Worm (Caenorhabditis elegans): ENCODE data around the gene F58E2.4.

DNA sequence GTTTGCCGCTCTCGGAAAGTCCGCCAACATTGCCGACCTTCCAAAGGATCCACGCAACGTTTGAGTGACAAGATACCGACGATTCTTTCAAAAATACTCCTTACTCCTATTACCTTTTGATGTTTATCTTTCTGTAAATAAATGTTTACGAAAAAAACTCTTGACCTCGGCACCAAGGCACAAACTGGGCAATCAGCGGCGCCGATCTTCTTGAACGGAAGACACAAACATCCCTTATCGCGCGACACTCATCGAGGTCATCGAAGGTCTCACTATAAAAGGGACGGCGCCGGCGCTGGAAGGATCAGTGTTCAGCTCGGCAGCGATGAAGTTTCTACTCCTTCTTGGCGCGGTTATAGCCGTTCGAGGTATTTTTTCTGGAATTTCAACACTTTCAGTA is 23.8 kb upstream of the F58E2.4 start, which contains the start of gene grd-3:
- TF ChIP-seq tra-4 (tag; optimal IDR thresholded peaks at IDR 0.05) (no peak), ets-7 (tag; optimal IDR thresholded peaks at IDR 0.05) (no peak), sea-1 (GFP tag; conservative IDR thresholded peaks at IDR 0.05) (no peak), hnd-1 (tag; optimal IDR thresholded peaks at IDR 0.05) (no peak)
